Comparison of ENCODE assay signal across 1 fruit fly cellular context in the genomic region with DNA sequence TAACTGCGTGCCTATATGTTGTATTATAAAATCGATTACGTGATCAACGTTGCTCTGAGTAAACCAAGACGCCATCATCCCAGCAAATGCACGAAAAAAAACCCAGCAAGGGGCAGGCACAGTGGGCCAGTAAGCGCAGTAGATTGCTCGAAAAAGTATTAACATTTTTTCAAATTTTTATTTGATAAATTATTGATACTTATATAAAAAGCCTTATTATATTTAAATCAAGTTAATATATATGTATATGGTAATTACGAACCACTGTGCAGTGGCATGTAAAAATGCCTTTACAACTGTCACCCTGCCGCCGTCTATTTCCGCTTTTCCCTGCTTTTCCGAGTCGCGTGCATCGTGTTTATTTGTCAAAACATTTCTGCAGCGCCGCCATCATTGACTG.
TF ChIP-seq lines count a peak whose summit lies in the region.

No protein-coding gene starts in this region.

TF ChIP-seq in whole organism, embryonic, 481 proteins besides CTCF, POLR2A, EP300 and RAD21 (continued from another document and continues in another):
- no peak for TF ChIP-seq CG4424 (GFP tag; optimal IDR thresholded peaks at IDR 0.05; lab: Kevin White, UChicago)
- peak; percentile 21; the same call in 1 of the 2 replicates for TF ChIP-seq CG43689 (GFP tag; IDR thresholded peaks at IDR 0.05; lab: Robert Waterston, UW)
- TF ChIP-seq Atf6 (GFP tag; IDR thresholded peaks at IDR 0.05; lab: Robert Waterston, UW): peak; percentile 72
- peak; percentile 49; the same call in 1 of the 2 replicates for TF ChIP-seq Oaz (GFP tag; IDR thresholded peaks at IDR 0.05; lab: Robert Waterston, UW)
- peak; percentile 8 for TF ChIP-seq CG12155 (GFP tag; optimal IDR thresholded peaks at IDR 0.05; lab: Kevin White, UChicago)
- peak; percentile 61; the same call in 1 of the 3 replicates for TF ChIP-seq so (GFP tag; IDR thresholded peaks at IDR 0.05; lab: Robert Waterston, UW)
- no peak for TF ChIP-seq fru (optimal IDR thresholded peaks at IDR 0.05; lab: Kevin White, UChicago)
- TF ChIP-seq org-1 (GFP tag; optimal IDR thresholded peaks at IDR 0.05; lab: Kevin White, UChicago): peak; percentile 19
- TF ChIP-seq yki (optimal IDR thresholded peaks at IDR 0.05; lab: Kevin White, UChicago): no peak
- 0 out of 2 replicates have a peak, but pooled peaks have one; percentile 15 for TF ChIP-seq Dref (GFP tag; IDR thresholded peaks at IDR 0.05; lab: Robert Waterston, UW)
- TF ChIP-seq slbo (GFP tag; IDR thresholded peaks at IDR 0.05; lab: Robert Waterston, UW): peak; percentile 84
- TF ChIP-seq dmrt11E (tag; optimal IDR thresholded peaks at IDR 0.05; lab: Kevin White, UChicago): no peak
- TF ChIP-seq phol (tag; optimal IDR thresholded peaks at IDR 0.05; lab: Kevin White, UChicago): no peak
- peak; percentile 64 for TF ChIP-seq esg (GFP tag; conservative IDR thresholded peaks at IDR 0.05; lab: Robert Waterston, UW)
- peak; percentile 27; the same call in 1 of the 2 replicates for TF ChIP-seq dimm (GFP tag; IDR thresholded peaks at IDR 0.05; lab: Robert Waterston, UW)
- peak; percentile 33 for TF ChIP-seq CG17385 (GFP tag; optimal IDR thresholded peaks at IDR 0.05; lab: Kevin White, UChicago)
- TF ChIP-seq CG2889 (GFP tag; IDR thresholded peaks at IDR 0.05; lab: Robert Waterston, UW): 0 out of 3 replicates have a peak, but pooled peaks have one; percentile 48
- peak; percentile 3; the same call in 1 of the 2 replicates for TF ChIP-seq Ravus (GFP tag; IDR thresholded peaks at IDR 0.05; lab: Robert Waterston, UW)
- no peak for TF ChIP-seq Nf-YC (tag; optimal IDR thresholded peaks at IDR 0.05; lab: Kevin White, UChicago)
- TF ChIP-seq CG9215 (GFP tag; IDR thresholded peaks at IDR 0.05; lab: Robert Waterston, UW): peak; percentile 65
- TF ChIP-seq Tbp (GFP tag; optimal IDR thresholded peaks at IDR 0.05; lab: Kevin White, UChicago): no peak
- TF ChIP-seq CG7357 (GFP tag; IDR thresholded peaks at IDR 0.05; lab: Robert Waterston, UW): peak; percentile 61; the same call in 1 of the 3 replicates
- TF ChIP-seq CG16779 (GFP tag; IDR thresholded peaks at IDR 0.05; lab: Robert Waterston, UW): 0 out of 2 replicates have a peak, but pooled peaks have one; percentile 23
- TF ChIP-seq ci (GFP tag; IDR thresholded peaks at IDR 0.05; lab: Robert Waterston, UW): peak; percentile 76
- peak; percentile 31 for TF ChIP-seq CG13775 (GFP tag; optimal IDR thresholded peaks at IDR 0.05; lab: Kevin White, UChicago)
- TF ChIP-seq CG7372 (GFP tag; IDR thresholded peaks at IDR 0.05; lab: Robert Waterston, UW): peak; percentile 76
- TF ChIP-seq caup (GFP tag; optimal IDR thresholded peaks at IDR 0.05; lab: Kevin White, UChicago; ENCODE audit: severe bottlenecking): peak; percentile 13
- TF ChIP-seq dysf (GFP tag; IDR thresholded peaks at IDR 0.05; lab: Robert Waterston, UW): peak; percentile 81
- TF ChIP-seq gem (tag; optimal IDR thresholded peaks at IDR 0.05; lab: Kevin White, UChicago): peak; percentile 59
- TF ChIP-seq MBD-R2 (GFP tag; IDR thresholded peaks at IDR 0.05; lab: Robert Waterston, UW): peak; percentile 31; the same call in 1 of the 2 replicates
- peak; percentile 26 for TF ChIP-seq fd3F (GFP tag; optimal IDR thresholded peaks at IDR 0.05; lab: Kevin White, UChicago)
- no peak for TF ChIP-seq CG10543 (GFP tag; optimal IDR thresholded peaks at IDR 0.05; lab: Kevin White, UChicago)
- TF ChIP-seq CHES-1-like (GFP tag; optimal IDR thresholded peaks at IDR 0.05; lab: Kevin White, UChicago): no peak
- TF ChIP-seq CG11093 (GFP tag; IDR thresholded peaks at IDR 0.05; lab: Robert Waterston, UW): peak; percentile 55; the same call in 1 of the 3 replicates
- peak; percentile 14 for TF ChIP-seq CG16815 (GFP tag; optimal IDR thresholded peaks at IDR 0.05; lab: Kevin White, UChicago)
- no peak for TF ChIP-seq pita (GFP tag; optimal IDR thresholded peaks at IDR 0.05; lab: Kevin White, UChicago)
- 0 out of 2 replicates have a peak, but pooled peaks have one; percentile 18 for TF ChIP-seq ssp (GFP tag; IDR thresholded peaks at IDR 0.05; lab: Robert Waterston, UW)
- peak; percentile 56; the same call in 1 of the 3 replicates for TF ChIP-seq C15 (GFP tag; IDR thresholded peaks at IDR 0.05; lab: Robert Waterston, UW)
- peak; percentile 39 for TF ChIP-seq Oli (tag; optimal IDR thresholded peaks at IDR 0.05; lab: Kevin White, UChicago)
- peak; percentile 57 for TF ChIP-seq CG32772 (GFP tag; IDR thresholded peaks at IDR 0.05; lab: Robert Waterston, UW)
- no peak for TF ChIP-seq CG2116 (GFP tag; optimal IDR thresholded peaks at IDR 0.05; lab: Kevin White, UChicago)
- peak; percentile 71 for TF ChIP-seq stc (GFP tag; IDR thresholded peaks at IDR 0.05; lab: Robert Waterston, UW)
- peak; percentile 34; the same call in 1 of the 3 replicates for TF ChIP-seq Aef1 (GFP tag; IDR thresholded peaks at IDR 0.05; lab: Robert Waterston, UW)
- TF ChIP-seq lmd (GFP tag; IDR thresholded peaks at IDR 0.05; lab: Robert Waterston, UW): peak; percentile 75
- no peak for TF ChIP-seq CG3838 (GFP tag; optimal IDR thresholded peaks at IDR 0.05; lab: Kevin White, UChicago)
- TF ChIP-seq CG14050 (GFP tag; IDR thresholded peaks at IDR 0.05; lab: Robert Waterston, UW): peak; percentile 56; the same call in 1 of the 3 replicates
- TF ChIP-seq Gsc (GFP tag; IDR thresholded peaks at IDR 0.05; lab: Robert Waterston, UW): no peak
- TF ChIP-seq cad (GFP tag; optimal IDR thresholded peaks at IDR 0.05; lab: Kevin White, UChicago): no peak
- no peak for TF ChIP-seq Atf-2 (GFP tag; optimal IDR thresholded peaks at IDR 0.05; lab: Kevin White, UChicago)
- peak; percentile 50; the same call in 1 of the 2 replicates for TF ChIP-seq chm (GFP tag; IDR thresholded peaks at IDR 0.05; lab: Robert Waterston, UW)
- TF ChIP-seq mirr (GFP tag; optimal IDR thresholded peaks at IDR 0.05; lab: Kevin White, UChicago): no peak
- no peak for TF ChIP-seq Neu2 (GFP tag; optimal IDR thresholded peaks at IDR 0.05; lab: Kevin White, UChicago; ENCODE audit: borderline replicate concordance)
- TF ChIP-seq sim (GFP tag; IDR thresholded peaks at IDR 0.05; lab: Robert Waterston, UW): no peak
- TF ChIP-seq schlank (tag; optimal IDR thresholded peaks at IDR 0.05; lab: Kevin White, UChicago): no peak
- TF ChIP-seq H15 (GFP tag; IDR thresholded peaks at IDR 0.05; lab: Robert Waterston, UW): peak; percentile 60; the same call in 2 of the 3 replicates
- TF ChIP-seq Ssrp (tag; optimal IDR thresholded peaks at IDR 0.05; lab: Kevin White, UChicago): peak; percentile 6
- no peak for TF ChIP-seq CG8359 (GFP tag; optimal IDR thresholded peaks at IDR 0.05; lab: Kevin White, UChicago; ENCODE audit: borderline replicate concordance)
- TF ChIP-seq az2 (GFP tag; optimal IDR thresholded peaks at IDR 0.05; lab: Kevin White, UChicago): peak; percentile 2
- no peak for TF ChIP-seq CG3995 (GFP tag; optimal IDR thresholded peaks at IDR 0.05; lab: Kevin White, UChicago)
- TF ChIP-seq bowl (GFP tag; IDR thresholded peaks at IDR 0.05; lab: Robert Waterston, UW): no peak
- no peak for TF ChIP-seq dmrt99B (tag; optimal IDR thresholded peaks at IDR 0.05; lab: Kevin White, UChicago)
- peak; percentile 45; the same call in 1 of the 2 replicates for TF ChIP-seq Awh (GFP tag; IDR thresholded peaks at IDR 0.05; lab: Robert Waterston, UW)
- TF ChIP-seq nmo (GFP tag; optimal IDR thresholded peaks at IDR 0.05; lab: Kevin White, UChicago): peak; percentile 44
- no peak for TF ChIP-seq pan (optimal IDR thresholded peaks at IDR 0.05; lab: Kevin White, UChicago)
- peak in 1 of 2 experiments; percentile 73 for TF ChIP-seq pan (GFP tag; optimal IDR thresholded peaks at IDR 0.05 in 1 of 2, IDR thresholded peaks at IDR 0.05 in 1 of 2)
- TF ChIP-seq CG3847 (GFP tag; IDR thresholded peaks at IDR 0.05; lab: Robert Waterston, UW): peak; percentile 76
- TF ChIP-seq wdn (GFP tag; IDR thresholded peaks at IDR 0.05; lab: Robert Waterston, UW): 0 out of 2 replicates have a peak, but pooled peaks have one; percentile 20
- TF ChIP-seq bbx (GFP tag; IDR thresholded peaks at IDR 0.05; lab: Robert Waterston, UW; ENCODE audit: partially characterized antibody): no peak
- TF ChIP-seq CG3726 (GFP tag; IDR thresholded peaks at IDR 0.05; lab: Robert Waterston, UW): peak; percentile 62; the same call in 2 of the 3 replicates
- 0 out of 3 replicates have a peak, but pooled peaks have one; percentile 23 for TF ChIP-seq Dbx (GFP tag; IDR thresholded peaks at IDR 0.05; lab: Robert Waterston, UW)
- TF ChIP-seq Meics (GFP tag; optimal IDR thresholded peaks at IDR 0.05; lab: Kevin White, UChicago): peak; percentile 35
- TF ChIP-seq Drgx (GFP tag; IDR thresholded peaks at IDR 0.05; lab: Robert Waterston, UW): peak; percentile 62
- TF ChIP-seq CG11560 (tag; IDR thresholded peaks at IDR 0.05; lab: Robert Waterston, UW): no peak
- TF ChIP-seq bcd (GFP tag; optimal IDR thresholded peaks at IDR 0.05; lab: Kevin White, UChicago): peak; percentile 40
- TF ChIP-seq HLHmδ (GFP tag; optimal IDR thresholded peaks at IDR 0.05; lab: Kevin White, UChicago): no peak
- no peak for TF ChIP-seq ind (GFP tag; optimal IDR thresholded peaks at IDR 0.05; lab: Kevin White, UChicago)
- no peak for TF ChIP-seq eyg (GFP tag; optimal IDR thresholded peaks at IDR 0.05; lab: Kevin White, UChicago)
- peak; percentile 42; the same call in 1 of the 2 replicates for TF ChIP-seq Rx (GFP tag; IDR thresholded peaks at IDR 0.05; lab: Robert Waterston, UW)
- TF ChIP-seq HmgZ (tag; optimal IDR thresholded peaks at IDR 0.05; lab: Kevin White, UChicago): no peak
- peak; percentile 40 for TF ChIP-seq CG2120 (GFP tag; optimal IDR thresholded peaks at IDR 0.05; lab: Kevin White, UChicago)
- no peak for TF ChIP-seq en (GFP tag; optimal IDR thresholded peaks at IDR 0.05; lab: Kevin White, UChicago)
- TF ChIP-seq CoRest (tag; optimal IDR thresholded peaks at IDR 0.05; lab: Kevin White, UChicago): peak; percentile 46
- TF ChIP-seq cwo (GFP tag; optimal IDR thresholded peaks at IDR 0.05; lab: Kevin White, UChicago): peak; percentile 26
- no peak for TF ChIP-seq CG11398 (GFP tag; optimal IDR thresholded peaks at IDR 0.05; lab: Kevin White, UChicago)
- TF ChIP-seq CG14667 (GFP tag; IDR thresholded peaks at IDR 0.05; lab: Robert Waterston, UW): peak; percentile 53
- peak; percentile 71 for TF ChIP-seq gsb (GFP tag; IDR thresholded peaks at IDR 0.05; lab: Robert Waterston, UW)
- peak; percentile 6 for TF ChIP-seq CG9727 (GFP tag; optimal IDR thresholded peaks at IDR 0.05; lab: Kevin White, UChicago)
- TF ChIP-seq CG14441 (GFP tag; IDR thresholded peaks at IDR 0.05; lab: Robert Waterston, UW): peak; percentile 71
- TF ChIP-seq CG13296 (GFP tag; optimal IDR thresholded peaks at IDR 0.05; lab: Kevin White, UChicago): no peak
- TF ChIP-seq CG6689 (GFP tag; IDR thresholded peaks at IDR 0.05; lab: Robert Waterston, UW): peak; percentile 75
- TF ChIP-seq CG1603 (tag; optimal IDR thresholded peaks at IDR 0.05; lab: Kevin White, UChicago): no peak
- TF ChIP-seq nerfin-2 (GFP tag; IDR thresholded peaks at IDR 0.05; lab: Robert Waterston, UW; ENCODE audit: partially characterized antibody): no peak
- TF ChIP-seq CG9932 (GFP tag; IDR thresholded peaks at IDR 0.05; lab: Robert Waterston, UW): peak; percentile 70
- no peak for TF ChIP-seq CG14710 (tag; optimal IDR thresholded peaks at IDR 0.05; lab: Kevin White, UChicago)
- peak; percentile 56 for TF ChIP-seq Ptx1 (GFP tag; IDR thresholded peaks at IDR 0.05; lab: Robert Waterston, UW)
- peak; percentile 2 for TF ChIP-seq CG18619 (GFP tag; optimal IDR thresholded peaks at IDR 0.05; lab: Kevin White, UChicago)
- TF ChIP-seq Xrp1 (GFP tag; IDR thresholded peaks at IDR 0.05; lab: Robert Waterston, UW): peak; percentile 75
- TF ChIP-seq CG32767 (GFP tag; IDR thresholded peaks at IDR 0.05; lab: Robert Waterston, UW): peak; percentile 44; the same call in 1 of the 2 replicates
- TF ChIP-seq vfl (GFP tag; optimal IDR thresholded peaks at IDR 0.05; lab: Kevin White, UChicago): no peak
- TF ChIP-seq tgo (GFP tag; IDR thresholded peaks at IDR 0.05; lab: Robert Waterston, UW): peak; percentile 77
- TF ChIP-seq CG13424 (tag; optimal IDR thresholded peaks at IDR 0.05; lab: Kevin White, UChicago): peak; percentile 23
- TF ChIP-seq grau (tag; optimal IDR thresholded peaks at IDR 0.05; lab: Kevin White, UChicago): no peak
- peak; percentile 8 for TF ChIP-seq sug (tag; optimal IDR thresholded peaks at IDR 0.05; lab: Kevin White, UChicago)
- TF ChIP-seq CG11247 (GFP tag; IDR thresholded peaks at IDR 0.05; lab: Robert Waterston, UW): no peak; the same call in 1 of the 2 replicates
- TF ChIP-seq cas (GFP tag; IDR thresholded peaks at IDR 0.05; lab: Robert Waterston, UW): peak; percentile 45; the same call in 1 of the 2 replicates
- TF ChIP-seq CG6175 (GFP tag; IDR thresholded peaks at IDR 0.05; lab: Robert Waterston, UW): 0 out of 3 replicates have a peak, but pooled peaks have one; percentile 16
- no peak for TF ChIP-seq CG10147 (GFP tag; optimal IDR thresholded peaks at IDR 0.05; lab: Kevin White, UChicago)
- no peak for TF ChIP-seq CG6254 (GFP tag; optimal IDR thresholded peaks at IDR 0.05; lab: Kevin White, UChicago)
- peak; percentile 75 for TF ChIP-seq CG11695 (GFP tag; IDR thresholded peaks at IDR 0.05; lab: Robert Waterston, UW)
- TF ChIP-seq CG14014 (GFP tag; IDR thresholded peaks at IDR 0.05; lab: Robert Waterston, UW): peak; percentile 81
- TF ChIP-seq Hr51 (GFP tag; optimal IDR thresholded peaks at IDR 0.05; lab: Kevin White, UChicago): peak in 1 of 2 experiments; percentile 59
- peak; percentile 51; the same call in 1 of the 3 replicates for TF ChIP-seq ken (GFP tag; IDR thresholded peaks at IDR 0.05; lab: Robert Waterston, UW)
- TF ChIP-seq CG10209 (GFP tag; optimal IDR thresholded peaks at IDR 0.05; lab: Kevin White, UChicago): peak; percentile 14
- TF ChIP-seq E2f1 (GFP tag; IDR thresholded peaks at IDR 0.05; lab: Robert Waterston, UW): peak; percentile 74
- TF ChIP-seq CG1233 (GFP tag; optimal IDR thresholded peaks at IDR 0.05; lab: Kevin White, UChicago): no peak
- peak; percentile 80 for TF ChIP-seq Rfx (GFP tag; IDR thresholded peaks at IDR 0.05; lab: Robert Waterston, UW)
- TF ChIP-seq CG10462 (GFP tag; optimal IDR thresholded peaks at IDR 0.05; lab: Kevin White, UChicago): no peak
- no peak for TF ChIP-seq ash1 (GFP tag; optimal IDR thresholded peaks at IDR 0.05; lab: Kevin White, UChicago)
- peak; percentile 47 for TF ChIP-seq lab (GFP tag; optimal IDR thresholded peaks at IDR 0.05; lab: Kevin White, UChicago)
- peak; percentile 4 for TF ChIP-seq Xbp1 (GFP tag; optimal IDR thresholded peaks at IDR 0.05; lab: Kevin White, UChicago)
- TF ChIP-seq zfh1 (GFP tag; IDR thresholded peaks at IDR 0.05; lab: Robert Waterston, UW): peak; percentile 51; the same call in 2 of the 3 replicates
- TF ChIP-seq NfI (GFP tag; optimal IDR thresholded peaks at IDR 0.05; lab: Kevin White, UChicago): peak; percentile 26
- no peak for TF ChIP-seq CkIIα-i1 (GFP tag; IDR thresholded peaks at IDR 0.05; lab: Robert Waterston, UW)
